Fruit fly (Drosophila melanogaster): ENCODE measurements around the gene CtIP.

dm6 chr3L:20425888-20426287, 10.2 kb upstream of the CtIP start, which contains the start of gene CG5282:
- TF ChIP-seq vnd (GFP tag; IDR thresholded peaks at IDR 0.05; ENCODE audit: partially characterized antibody) = no peak
- TF ChIP-seq dpn (GFP tag; optimal IDR thresholded peaks at IDR 0.05) = no peak
- TF ChIP-seq CG15073 (GFP tag; optimal IDR thresholded peaks at IDR 0.05) = no peak
